Worm (Caenorhabditis elegans): ENCODE measurements around the gene Y53G8AR.8.

Y53G8AR.8 gene

ce11 chrIII:3248307-3249037 is 45.7 kb downstream of the Y53G8AR.8 start, which contains the start of gene nduf-9:
TSS of gene nduf-9 (minus strand) at chrIII:3248575.
- TF ChIP-seq ceh-6 (GFP tag; optimal IDR thresholded peaks at IDR 0.05), result no peak
- peak; percentile 69 for TF ChIP-seq nfya-1 (tag; optimal IDR thresholded peaks at IDR 0.05)
- no peak for TF ChIP-seq che-1 (tag; optimal IDR thresholded peaks at IDR 0.05)
- peak; percentile 47 for TF ChIP-seq unc-42 (tag; optimal IDR thresholded peaks at IDR 0.05)
- TF ChIP-seq sox-4 (tag; optimal IDR thresholded peaks at IDR 0.05), result no peak
- peak; percentile 50 for TF ChIP-seq ceh-30 (tag; optimal IDR thresholded peaks at IDR 0.05)
- TF ChIP-seq npax-4 (tag; optimal IDR thresholded peaks at IDR 0.05), result no peak
- TF ChIP-seq elt-2 (tag; optimal IDR thresholded peaks at IDR 0.05), result peak; percentile 12
- no peak for TF ChIP-seq dve-1 (tag; optimal IDR thresholded peaks at IDR 0.05)
- TF ChIP-seq C08G9.2 (tag; optimal IDR thresholded peaks at IDR 0.05), result peak; percentile 24
- no peak for TF ChIP-seq dmd-4 (tag; optimal IDR thresholded peaks at IDR 0.05; ENCODE audit: borderline replicate concordance)
- no peak for TF ChIP-seq fkh-10 (GFP tag; optimal IDR thresholded peaks at IDR 0.05)

ce11 chrIII:3242379-3242778 is 51.8 kb downstream of the Y53G8AR.8 start:
- TF ChIP-seq pag-3 (tag; optimal IDR thresholded peaks at IDR 0.05; ENCODE audit: borderline replicate concordance) (no peak), npax-4 (tag; optimal IDR thresholded peaks at IDR 0.05) (no peak), unc-42 (tag; optimal IDR thresholded peaks at IDR 0.05) (no peak), F13H6.1 (tag; optimal IDR thresholded peaks at IDR 0.05) (no peak), ceh-18 (tag; optimal IDR thresholded peaks at IDR 0.05) (no peak), zip-5 (tag; optimal IDR thresholded peaks at IDR 0.05) (no peak), ceh-34 (tag; optimal IDR thresholded peaks at IDR 0.05) (no peak), unc-86 (tag; optimal IDR thresholded peaks at IDR 0.05) (no peak), ceh-48 (tag; optimal IDR thresholded peaks at IDR 0.05) (peak; percentile 41)

ce11 chrIII:3241943-3242342 is 52.2 kb downstream of the Y53G8AR.8 start:
- no peak for TF ChIP-seq unc-3 (GFP tag; conservative IDR thresholded peaks at IDR 0.05)
- no peak for TF ChIP-seq unc-3 (tag; optimal IDR thresholded peaks at IDR 0.05)
- no peak for TF ChIP-seq nhr-11 (tag; optimal IDR thresholded peaks at IDR 0.05)

- TF ChIP-seq ceh-48 (tag; optimal IDR thresholded peaks at IDR 0.05) (peak; percentile 18), ceh-14 (tag; optimal IDR thresholded peaks at IDR 0.05) (no peak), ceh-30 (tag; optimal IDR thresholded peaks at IDR 0.05) (no peak), fkh-6 (tag; optimal IDR thresholded peaks at IDR 0.05) (no peak), nhr-11 (tag; optimal IDR thresholded peaks at IDR 0.05) (no peak), tbx-7 (tag; optimal IDR thresholded peaks at IDR 0.05) (no peak)
Measured at ce11 chrIII:3241361-3241760, 52.8 kb downstream of the Y53G8AR.8 start.

- TF ChIP-seq eyg-1 (tag; optimal IDR thresholded peaks at IDR 0.05) (no peak), C38D4.7 (GFP tag; optimal IDR thresholded peaks at IDR 0.05) (no peak), fkh-10 (GFP tag; optimal IDR thresholded peaks at IDR 0.05) (no peak), zip-5 (tag; optimal IDR thresholded peaks at IDR 0.05) (no peak), C08G9.2 (tag; optimal IDR thresholded peaks at IDR 0.05) (no peak), ahr-1 (tag; optimal IDR thresholded peaks at IDR 0.05) (no peak), tbx-2 (tag; optimal IDR thresholded peaks at IDR 0.05) (no peak), nhr-11 (tag; optimal IDR thresholded peaks at IDR 0.05) (no peak)
Measured at ce11 chrIII:3240893-3241292, 53.2 kb downstream of the Y53G8AR.8 start.
